Fruit fly (Drosophila melanogaster) whole organism, embryonic: ENCODE results near the gene CG4607.

Experiments
- Ada2b ChIP-seq: fragments of 200-800 bp; sonication (Bioruptor generic); IDR thresholded peaks from 2 replicates; pipeline ENCODE4 v1.3.6; 2022; ENCODE audit warnings: missing biosample characterization, missing genetic modification characterization
- Atf-2 ChIP-seq: fragments of 200-800 bp; sonication (Bioruptor generic); optimal IDR thresholded peaks from 2 replicates; lab custom pipeline; 2016; ENCODE audit warnings: missing biosample characterization, missing genetic modification characterization
- Awh ChIP-seq: fragments of 200-800 bp; sonication (Bioruptor generic); IDR thresholded peaks from 2 replicates; pipeline ENCODE4, ENCODE4 v1.3.6; 2022; ENCODE audit warnings: missing biosample characterization, missing genetic modification characterization
- CG10209 ChIP-seq: fragments of 200-800 bp; sonication (Bioruptor generic); optimal IDR thresholded peaks from 3 replicates; lab custom pipeline; 2017; ENCODE audit warnings: missing biosample characterization, mild to moderate bottlenecking, missing genetic modification characterization, missing genetic modification reagents
- CG10431 ChIP-seq: fragments of 200-800 bp; sonication (Bioruptor generic); optimal IDR thresholded peaks from 3 replicates; lab custom pipeline; 2018; ENCODE audit warnings: missing biosample characterization, mild to moderate bottlenecking, missing genetic modification characterization
- CG11504 ChIP-seq: fragments of 200-800 bp; sonication (Bioruptor generic); optimal IDR thresholded peaks from 3 replicates; lab custom pipeline; 2019; ENCODE audit warnings: missing biosample characterization, mild to moderate bottlenecking, missing genetic modification characterization, moderate library complexity
- CG1233 ChIP-seq: fragments of 200-800 bp; sonication (Bioruptor generic); optimal IDR thresholded peaks from 4 replicates; lab custom pipeline; 2018; ENCODE audit warnings: missing biosample characterization, mild to moderate bottlenecking, missing genetic modification characterization
- CG14860 ChIP-seq: fragments of 200-800 bp; sonication (Bioruptor generic); IDR thresholded peaks from 3 replicates; pipeline ENCODE4 v1.3.6; 2022; ENCODE audit warnings: missing biosample characterization, missing genetic modification characterization; ENCODE audit not compliant: partially characterized antibody
- CG17912 ChIP-seq: fragments of 200-800 bp; sonication (Bioruptor generic); optimal IDR thresholded peaks from 2 replicates; lab custom pipeline; 2018; ENCODE audit warnings: missing biosample characterization, mild to moderate bottlenecking, missing genetic modification characterization
- CG2202 ChIP-seq: fragments of 200-800 bp; sonication (Bioruptor generic); optimal IDR thresholded peaks from 2 replicates; lab custom pipeline; 2018; ENCODE audit warnings: missing biosample characterization, mild to moderate bottlenecking, missing genetic modification characterization
- CG2889 ChIP-seq: fragments of 200-800 bp; sonication (Bioruptor generic); IDR thresholded peaks from 3 replicates; pipeline ENCODE4 v1.3.6; 2022; ENCODE audit warnings: missing biosample characterization, missing genetic modification characterization
- CG32532 ChIP-seq: fragments of 200-800 bp; sonication (Bioruptor generic); IDR thresholded peaks from 2 replicates; pipeline ENCODE4 v1.3.6; 2022; ENCODE audit warnings: missing biosample characterization, missing genetic modification characterization
- CG32767 ChIP-seq: fragments of 200-800 bp; sonication (Bioruptor generic); IDR thresholded peaks from 2 replicates; pipeline ENCODE4 v1.3.6; 2022; ENCODE audit warnings: missing biosample characterization, missing genetic modification characterization
- CG33557 ChIP-seq: fragments of 200-800 bp; sonication (Bioruptor generic); optimal IDR thresholded peaks from 2 replicates; lab custom pipeline; 2019; ENCODE audit warnings: missing biosample characterization, mild to moderate bottlenecking, missing genetic modification characterization, moderate library complexity
- CG3995 ChIP-seq: fragments of 200-800 bp; sonication (Bioruptor generic); optimal IDR thresholded peaks from 3 replicates; lab custom pipeline; 2016; ENCODE audit warnings: missing biosample characterization, missing genetic modification characterization
- CG4617 ChIP-seq: fragments of 200-800 bp; sonication (Bioruptor generic); optimal IDR thresholded peaks from 3 replicates; lab custom pipeline; 2016; ENCODE audit warnings: missing biosample characterization, missing genetic modification characterization, borderline replicate concordance
- CG4707 ChIP-seq: fragments of 200-800 bp; sonication (Bioruptor generic); optimal IDR thresholded peaks from 2 replicates; lab custom pipeline; 2018; ENCODE audit warnings: missing biosample characterization, mild to moderate bottlenecking, missing genetic modification characterization, moderate library complexity
- CG5953 ChIP-seq: fragments of 200-800 bp; sonication (Bioruptor generic); IDR thresholded peaks from 2 replicates; pipeline ENCODE4 v1.3.6; 2022; ENCODE audit warnings: missing biosample characterization, missing genetic modification characterization
- CG6654 ChIP-seq: fragments of 200-800 bp; sonication (Bioruptor generic); optimal IDR thresholded peaks from 2 replicates; lab custom pipeline; 2017; ENCODE audit warnings: missing biosample characterization, mild to moderate bottlenecking, missing genetic modification characterization
- CG7786 ChIP-seq: fragments of 200-800 bp; sonication (Bioruptor generic); optimal IDR thresholded peaks from 2 replicates; lab custom pipeline; 2016; ENCODE audit warnings: missing biosample characterization, missing genetic modification characterization
- CG9797 ChIP-seq: fragments of 200-800 bp; sonication (Bioruptor generic); optimal IDR thresholded peaks from 3 replicates; lab custom pipeline; 2018; ENCODE audit warnings: missing biosample characterization, mild to moderate bottlenecking, missing genetic modification characterization
- CG9876 ChIP-seq: fragments of 200-800 bp; sonication (Bioruptor generic); optimal IDR thresholded peaks from 2 replicates; lab custom pipeline; 2016; ENCODE audit warnings: missing biosample characterization, missing genetic modification characterization
- E2f2 ChIP-seq: fragments of 200-800 bp; sonication (Bioruptor generic); IDR thresholded peaks from 2 replicates; pipeline ENCODE4 v1.3.6; 2022; ENCODE audit warnings: missing biosample characterization, missing genetic modification characterization
- Ets97D ChIP-seq: fragments of 200-800 bp; sonication (Bioruptor generic); optimal IDR thresholded peaks from 3 replicates; lab custom pipeline; 2016; ENCODE audit warnings: missing biosample characterization, missing genetic modification characterization
- Fer2 ChIP-seq: fragments of 200-800 bp; sonication (Bioruptor generic); optimal IDR thresholded peaks from 2 replicates; lab custom pipeline; 2018; ENCODE audit warnings: missing biosample characterization, mild to moderate bottlenecking, missing genetic modification characterization, moderate library complexity
- HLH3B ChIP-seq: fragments of 200-800 bp; sonication (Bioruptor generic); IDR thresholded peaks from 2 replicates; pipeline ENCODE4 v1.3.6; 2022; ENCODE audit warnings: missing biosample characterization, missing genetic modification characterization
- Hey ChIP-seq: fragments of 200-800 bp; sonication (Bioruptor generic); optimal IDR thresholded peaks from 3 replicates; lab custom pipeline; 2018; ENCODE audit warnings: missing biosample characterization, mild to moderate bottlenecking, missing genetic modification characterization
- Mes4 ChIP-seq: fragments of 200-800 bp; sonication (Bioruptor generic); optimal IDR thresholded peaks from 2 replicates; lab custom pipeline; 2016; ENCODE audit warnings: missing biosample characterization, missing genetic modification characterization
- Ssrp ChIP-seq: fragments of 200-800 bp; sonication (Bioruptor generic); optimal IDR thresholded peaks from 2 replicates; lab custom pipeline; 2018; ENCODE audit warnings: missing biosample characterization, mild to moderate bottlenecking, missing genetic modification characterization, moderate library complexity
- az2 ChIP-seq: fragments of 200-800 bp; sonication (Bioruptor generic); optimal IDR thresholded peaks from 3 replicates; lab custom pipeline; 2016; ENCODE audit warnings: missing biosample characterization, missing genetic modification characterization
- da ChIP-seq: fragments of 200-800 bp; sonication (Bioruptor generic); optimal IDR thresholded peaks from 2 replicates; lab custom pipeline; 2016; ENCODE audit warnings: missing biosample characterization, missing genetic modification characterization
- dan ChIP-seq: fragments of 200-800 bp; sonication (Bioruptor generic); IDR thresholded peaks from 2 replicates; pipeline ENCODE4 v1.3.6; 2022; ENCODE audit warnings: missing biosample characterization, missing genetic modification characterization
- fd102C ChIP-seq: fragments of 200-800 bp; sonication (Bioruptor generic); optimal IDR thresholded peaks from 2 replicates; lab custom pipeline; 2018; ENCODE audit warnings: missing biosample characterization, mild to moderate bottlenecking, missing genetic modification characterization, moderate library complexity
- fd96Cb ChIP-seq: fragments of 200-800 bp; sonication (Bioruptor generic); optimal IDR thresholded peaks from 2 replicates; lab custom pipeline; 2018; ENCODE audit warnings: missing biosample characterization, mild to moderate bottlenecking, missing genetic modification characterization, moderate library complexity
- gce ChIP-seq: fragments of 200-800 bp; sonication (Bioruptor generic); IDR thresholded peaks from 3 replicates; pipeline ENCODE4 v1.3.6; 2022; ENCODE audit warnings: missing biosample characterization, missing genetic modification characterization
- gro ChIP-seq: fragments of 200-800 bp; sonication (Bioruptor generic); optimal IDR thresholded peaks from 2 replicates; lab custom pipeline; 2016; ENCODE audit warnings: missing biosample characterization, missing genetic modification characterization
- lab ChIP-seq: fragments of 200-800 bp; sonication (Bioruptor generic); optimal IDR thresholded peaks from 3 replicates; lab custom pipeline; 2017; ENCODE audit warnings: missing biosample characterization, missing genetic modification characterization, mild to moderate bottlenecking, moderate library complexity, missing genetic modification reagents
- mirr ChIP-seq: fragments of 200-800 bp; sonication (Bioruptor generic); optimal IDR thresholded peaks from 3 replicates; lab custom pipeline; 2018; ENCODE audit warnings: missing biosample characterization, mild to moderate bottlenecking, missing genetic modification characterization
- onecut ChIP-seq: fragments of 200-800 bp; sonication (Bioruptor generic); IDR thresholded peaks from 2 replicates; pipeline ENCODE4 v1.3.6; 2022; ENCODE audit warnings: missing biosample characterization, missing genetic modification characterization
- rib ChIP-seq: fragments of 200-800 bp; sonication (Bioruptor generic); IDR thresholded peaks from 2 replicates; pipeline ENCODE4 v1.3.6; 2022; ENCODE audit warnings: missing biosample characterization, missing genetic modification characterization
- schlank ChIP-seq: fragments of 200-800 bp; sonication (Bioruptor generic); optimal IDR thresholded peaks from 2 replicates; lab custom pipeline; 2018; ENCODE audit warnings: missing biosample characterization, mild to moderate bottlenecking, missing genetic modification characterization
- sisA ChIP-seq: fragments of 200-800 bp; sonication (Bioruptor generic); IDR thresholded peaks from 2 replicates; pipeline ENCODE4 v1.3.6; 2022; ENCODE audit warnings: missing biosample characterization, missing genetic modification characterization
- slbo ChIP-seq: fragments of 200-800 bp; sonication (Bioruptor generic); IDR thresholded peaks from 2 replicates; pipeline ENCODE4 v1.3.6; 2022; ENCODE audit warnings: missing biosample characterization, missing genetic modification characterization
- slou ChIP-seq: fragments of 200-800 bp; sonication (Bioruptor generic); optimal IDR thresholded peaks from 3 replicates; lab custom pipeline; 2016; ENCODE audit warnings: missing biosample characterization, missing genetic modification characterization
- slp2 ChIP-seq: fragments of 200-800 bp; sonication (Bioruptor generic); optimal IDR thresholded peaks from 2 replicates; lab custom pipeline; 2016; ENCODE audit warnings: missing biosample characterization, missing genetic modification characterization
- stwl ChIP-seq: fragments of 200-800 bp; sonication (Bioruptor generic); optimal IDR thresholded peaks from 3 replicates; lab custom pipeline; 2018; ENCODE audit warnings: missing biosample characterization, mild to moderate bottlenecking, missing genetic modification characterization, moderate library complexity
- twi ChIP-seq: fragments of 200-800 bp; optimal IDR thresholded peaks from 2 replicates; lab custom pipeline; 2019; ENCODE audit warnings: missing biosample characterization, mild to moderate bottlenecking, missing genetic modification characterization, moderate library complexity
- usp ChIP-seq: fragments of >200 bp; optimal IDR thresholded peaks from 2 replicates; lab custom pipeline; 2017; ENCODE audit warnings: missing biosample characterization, missing genetic modification characterization
- vvl ChIP-seq: fragments of 200-800 bp; sonication (Bioruptor generic); IDR thresholded peaks from 2 replicates; pipeline ENCODE4 v1.3.6; 2022; ENCODE audit warnings: missing biosample characterization, missing genetic modification characterization
- wek ChIP-seq: fragments of 200-800 bp; sonication (Bioruptor generic); optimal IDR thresholded peaks from 3 replicates; lab custom pipeline; 2018; ENCODE audit warnings: missing biosample characterization, mild to moderate bottlenecking, missing genetic modification characterization, moderate library complexity
- zfh1 ChIP-seq: fragments of 200-800 bp; sonication (Bioruptor generic); IDR thresholded peaks from 3 replicates; pipeline ENCODE4 v1.3.6; 2022; ENCODE audit warnings: missing biosample characterization, missing genetic modification characterization

Gene CG4607

DNA sequence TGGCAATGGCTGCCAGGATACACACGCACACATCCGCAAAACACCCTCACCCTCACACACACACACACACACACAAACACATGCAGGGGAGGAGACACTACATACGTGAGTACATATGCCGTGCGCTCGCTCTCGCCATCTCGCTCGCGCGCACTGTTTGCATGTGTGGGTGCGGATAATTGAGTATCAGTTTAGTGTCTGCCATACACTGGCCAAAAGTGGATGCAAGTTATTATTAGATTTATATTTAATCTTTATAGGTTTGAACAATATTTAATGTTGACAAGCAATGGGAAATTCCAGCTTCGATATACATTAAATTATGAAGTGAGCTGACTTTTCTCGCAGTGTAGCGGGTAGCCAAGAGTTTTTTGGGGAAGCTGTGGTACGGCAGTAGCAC is 48.5 kb downstream of the CG4607 start (continued):
- TF ChIP-seq lab = peak; percentile 82
- peak; percentile 57 for TF ChIP-seq Ssrp (tag; lab: Kevin White, UChicago)
- 0 out of 2 replicates have a peak, but pooled peaks have one; percentile 23 for TF ChIP-seq E2f2
- TF ChIP-seq Ets97D = no peak
- no peak for TF ChIP-seq gro (GFP tag; lab: Kevin White, UChicago)
- no peak for TF ChIP-seq usp (GFP tag; lab: Kevin White, UChicago)
- TF ChIP-seq vvl (GFP tag; lab: Robert Waterston, UW) = peak; percentile 81
- peak; percentile 25 for TF ChIP-seq CG10431
- TF ChIP-seq CG14860 (GFP tag; lab: Robert Waterston, UW) = no peak
- TF ChIP-seq onecut (GFP tag; lab: Robert Waterston, UW) = peak; percentile 50
- 0 out of 3 replicates have a peak, but pooled peaks have one; percentile 50 for TF ChIP-seq gce (GFP tag; lab: Robert Waterston, UW)
- TF ChIP-seq CG3995 (GFP tag; lab: Kevin White, UChicago) = no peak
- peak; percentile 63 for TF ChIP-seq az2 (GFP tag; lab: Kevin White, UChicago)
- peak; percentile 40 for TF ChIP-seq CG4707 (GFP tag; lab: Kevin White, UChicago)
- no peak for TF ChIP-seq slp2 (GFP tag; lab: Kevin White, UChicago)
- TF ChIP-seq slou (GFP tag; lab: Kevin White, UChicago) = peak; percentile 51
- peak; percentile 44; the same call in 1 of the 2 replicates for TF ChIP-seq HLH3B (GFP tag; lab: Robert Waterston, UW)
- peak; percentile 73 for TF ChIP-seq fd102C (GFP tag; lab: Kevin White, UChicago)
- peak; percentile 34 for TF ChIP-seq CG2202 (tag; lab: Kevin White, UChicago)
- peak; percentile 55; the same call in 1 of the 3 replicates for TF ChIP-seq CG2889
- TF ChIP-seq rib = no peak
- TF ChIP-seq mirr = peak; percentile 11
- no peak for TF ChIP-seq CG17912 (GFP tag; lab: Kevin White, UChicago)
- peak; percentile 50 for TF ChIP-seq CG33557 (GFP tag; lab: Kevin White, UChicago)
- peak; percentile 45 for TF ChIP-seq CG1233
- TF ChIP-seq CG9797 = no peak
- TF ChIP-seq CG11504 = peak; percentile 73
- no peak for TF ChIP-seq CG32767
- TF ChIP-seq slbo (GFP tag; lab: Robert Waterston, UW) = peak; percentile 70
- no peak for TF ChIP-seq wek
- TF ChIP-seq CG7786 (GFP tag; lab: Kevin White, UChicago) = peak; percentile 25
- TF ChIP-seq twi (tag; lab: Kevin White, UChicago) = peak; percentile 66
- TF ChIP-seq CG9876 (GFP tag; lab: Kevin White, UChicago) = no peak
- TF ChIP-seq Hey (tag; lab: Kevin White, UChicago) = peak; percentile 45
- peak; percentile 32 for TF ChIP-seq Fer2
- no peak for TF ChIP-seq dan (GFP tag; lab: Robert Waterston, UW)
- TF ChIP-seq Atf-2 (GFP tag; lab: Kevin White, UChicago) = no peak
- TF ChIP-seq CG4617 = peak; percentile 5
- TF ChIP-seq CG32532 (GFP tag; lab: Robert Waterston, UW) = peak; percentile 52; the same call in 1 of the 2 replicates
- peak; percentile 76; the same call in 2 of the 3 replicates for TF ChIP-seq zfh1
- 0 out of 2 replicates have a peak, but pooled peaks have one; percentile 22 for TF ChIP-seq CG5953 (GFP tag; lab: Robert Waterston, UW)
- peak; percentile 61 for TF ChIP-seq sisA (GFP tag; lab: Robert Waterston, UW)
- no peak for TF ChIP-seq da (GFP tag; lab: Kevin White, UChicago)
- peak; percentile 68 for TF ChIP-seq Ada2b (GFP tag; lab: Robert Waterston, UW)
- TF ChIP-seq CG10209 (GFP tag; lab: Kevin White, UChicago) = peak; percentile 57
- TF ChIP-seq CG6654 (GFP tag; lab: Kevin White, UChicago) = no peak
- TF ChIP-seq Mes4 (GFP tag; lab: Kevin White, UChicago) = peak; percentile 7
- peak; percentile 11 for TF ChIP-seq stwl (tag; lab: Kevin White, UChicago)
- TF ChIP-seq Awh (GFP tag; lab: Robert Waterston, UW) = no peak
- peak; percentile 23 for TF ChIP-seq schlank
- TF ChIP-seq fd96Cb (tag; lab: Kevin White, UChicago) = peak; percentile 69
